Worm (Caenorhabditis elegans) whole organism, mixed stage, embryonic: ENCODE results near the gene dna-2.

Experiments used
- M03D4.4 ChIP-seq: sonication (generic microtip); optimal IDR thresholded peaks from 2 replicates; lab custom pipeline; 2017; ENCODE audit warnings: mild to moderate bottlenecking, missing genetic modification characterization, missing compliant biosample characterization
- bed-3 ChIP-seq: fragments of 200-800 bp; sonication (Bioruptor generic); optimal IDR thresholded peaks from 3 replicates; lab custom pipeline; 2018; ENCODE audit warnings: mild to moderate bottlenecking, missing genetic modification characterization, moderate library complexity, missing compliant biosample characterization
- blmp-1 ChIP-seq: fragments of 150-350 bp; optimal IDR thresholded peaks from 2 replicates; lab custom pipeline; 2014; ENCODE audit warnings: missing biosample characterization, missing genetic modification characterization
- ceh-39 ChIP-seq: fragments of 150-350 bp; optimal IDR thresholded peaks from 2 replicates; lab custom pipeline; 2014; ENCODE audit warnings: missing biosample characterization, missing genetic modification characterization
- ceh-43 ChIP-seq: fragments of 200-800 bp; sonication (Bioruptor generic); optimal IDR thresholded peaks from 2 replicates; lab custom pipeline; 2018; ENCODE audit warnings: mild to moderate bottlenecking, missing genetic modification characterization, moderate library complexity, missing compliant biosample characterization
- ceh-83 ChIP-seq: fragments of 200-800 bp; sonication (Bioruptor generic); optimal IDR thresholded peaks from 2 replicates; lab custom pipeline; 2018; ENCODE audit warnings: mild to moderate bottlenecking, missing genetic modification characterization, missing compliant biosample characterization
- ces-1 ChIP-seq: fragments of 150-350 bp; optimal IDR thresholded peaks from 2 replicates; lab custom pipeline; 2014; ENCODE audit warnings: missing biosample characterization, missing genetic modification reagents, missing genetic modification characterization
- cnd-1 ChIP-seq: fragments of 200-800 bp; sonication (Bioruptor generic); optimal IDR thresholded peaks from 2 replicates; lab custom pipeline; 2018; ENCODE audit warnings: mild to moderate bottlenecking, missing genetic modification characterization, missing compliant biosample characterization
- drap-1 ChIP-seq: fragments of 200-800 bp; sonication (Bioruptor generic); optimal IDR thresholded peaks from 3 replicates; lab custom pipeline; 2018; ENCODE audit warnings: mild to moderate bottlenecking, missing genetic modification characterization, missing compliant biosample characterization
- elt-1 ChIP-seq: sonication (generic microtip); optimal IDR thresholded peaks from 2 replicates; lab custom pipeline; 2017; ENCODE audit warnings: missing genetic modification characterization, mild to moderate bottlenecking, missing compliant biosample characterization, antibody characterized with exemption, moderate library complexity, borderline replicate concordance; ENCODE audit not compliant: insufficient read depth
- elt-3 ChIP-seq: fragments of 150-350 bp; optimal IDR thresholded peaks from 2 replicates; lab custom pipeline; 2014; ENCODE audit warnings: missing biosample characterization, missing genetic modification characterization
- hlh-1 ChIP-seq: fragments of 150-350 bp; optimal IDR thresholded peaks from 2 replicates; lab custom pipeline; 2014; ENCODE audit warnings: missing biosample characterization, missing genetic modification reagents, missing genetic modification characterization
- lin-13 ChIP-seq: fragments of 150-350 bp; optimal IDR thresholded peaks from 2 replicates; lab custom pipeline; 2014; ENCODE audit warnings: missing biosample characterization, missing genetic modification characterization
- lin-32 ChIP-seq: fragments of 200-800 bp; sonication (Bioruptor generic); optimal IDR thresholded peaks from 2 replicates; lab custom pipeline; 2018; ENCODE audit warnings: mild to moderate bottlenecking, missing genetic modification characterization, missing compliant biosample characterization
- lsy-2 ChIP-seq: fragments of 150-350 bp; optimal IDR thresholded peaks from 2 replicates; lab custom pipeline; 2014; ENCODE audit warnings: missing biosample characterization, missing genetic modification characterization
- mab-5 ChIP-seq: fragments of 150-350 bp; optimal IDR thresholded peaks from 2 replicates; lab custom pipeline; 2014; ENCODE audit warnings: missing biosample characterization, missing genetic modification characterization
- mep-1 ChIP-seq: fragments of 150-350 bp; optimal IDR thresholded peaks from 2 replicates; lab custom pipeline; 2017; ENCODE audit warnings: missing biosample characterization, missing genetic modification reagents, missing genetic modification characterization, inconsistent platforms
- mls-2 ChIP-seq: sonication (generic microtip); optimal IDR thresholded peaks from 2 replicates; lab custom pipeline; 2016; ENCODE audit warnings: mild to moderate bottlenecking, missing genetic modification characterization, moderate library complexity, missing compliant biosample characterization
- nhr-2 ChIP-seq: fragments of 150-350 bp; optimal IDR thresholded peaks from 2 replicates; lab custom pipeline; 2014; ENCODE audit warnings: missing biosample characterization, missing genetic modification characterization
- nhr-28 ChIP-seq: fragments of 150-350 bp; optimal IDR thresholded peaks from 2 replicates; lab custom pipeline; 2014; ENCODE audit warnings: missing biosample characterization, missing genetic modification characterization
- nhr-76 ChIP-seq: sonication (generic microtip); optimal IDR thresholded peaks from 2 replicates; lab custom pipeline; 2017; ENCODE audit warnings: missing biosample characterization, missing genetic modification characterization
- pha-4 ChIP-seq: fragments of 150-350 bp; optimal IDR thresholded peaks from 2 replicates; lab custom pipeline; 2018; ENCODE audit warnings: missing biosample characterization, missing genetic modification reagents, missing genetic modification characterization
- sem-2 ChIP-seq: fragments of 200-800 bp; sonication (Bioruptor generic); optimal IDR thresholded peaks from 2 replicates; lab custom pipeline; 2018; ENCODE audit warnings: mild to moderate bottlenecking, missing genetic modification characterization, missing compliant biosample characterization
- snpc-4 ChIP-seq: fragments of 150-350 bp; optimal IDR thresholded peaks from 2 replicates; lab custom pipeline; 2014; ENCODE audit warnings: missing biosample characterization, missing genetic modification characterization
- sptf-1 ChIP-seq: sonication (generic microtip); optimal IDR thresholded peaks from 2 replicates; lab custom pipeline; 2017; ENCODE audit warnings: mild to moderate bottlenecking, missing genetic modification characterization, moderate library complexity, missing compliant biosample characterization
- tbx-8 ChIP-seq: fragments of 200-800 bp; sonication (Bioruptor generic); optimal IDR thresholded peaks from 2 replicates; lab custom pipeline; 2018; ENCODE audit warnings: mild to moderate bottlenecking, missing genetic modification characterization, moderate library complexity, missing compliant biosample characterization
- unc-120 ChIP-seq: sonication (generic microtip); optimal IDR thresholded peaks from 2 replicates; lab custom pipeline; 2017; ENCODE audit warnings: missing genetic modification characterization, missing compliant biosample characterization; ENCODE audit not compliant: poor library complexity, severe bottlenecking
- unc-62 ChIP-seq: fragments of 150-350 bp; optimal IDR thresholded peaks from 2 replicates; lab custom pipeline; 2014; ENCODE audit warnings: missing biosample characterization, missing genetic modification reagents, missing genetic modification characterization
- zip-8 ChIP-seq: fragments of 150-350 bp; optimal IDR thresholded peaks from 2 replicates; lab custom pipeline; 2014; ENCODE audit warnings: missing biosample characterization, missing genetic modification characterization
- ztf-11 ChIP-seq: fragments of 150-350 bp; optimal IDR thresholded peaks from 2 replicates; lab custom pipeline; 2014; ENCODE audit warnings: missing biosample characterization, missing genetic modification characterization

The dna-2 gene

ce11 chrII:11802451-11802850 is 24.2 kb downstream of the dna-2 start, which contains the start of gene F43G6.17:
Gene F43G6.17 (plus strand): TSS chrII:11802751.
- TF ChIP-seq unc-120 (tag; lab: Kevin White, UChicago): no peak
- no peak for TF ChIP-seq M03D4.4 (tag; lab: Kevin White, UChicago)
- TF ChIP-seq unc-62: no peak
- TF ChIP-seq ztf-11 (tag; lab: Kevin White, UChicago): no peak
- no peak for TF ChIP-seq lsy-2 (tag; lab: Kevin White, UChicago)
- no peak for TF ChIP-seq nhr-2 (tag; lab: Kevin White, UChicago)
- TF ChIP-seq hlh-1 (tag; lab: Kevin White, UChicago): no peak

ce11 chrII:11806256-11806655 is 28.0 kb downstream of the dna-2 start, which contains the start of gene jmjd-1.1:
Gene jmjd-1.1 (plus strand): TSS chrII:11806556.
- TF ChIP-seq nhr-76: no peak
- TF ChIP-seq snpc-4 (tag; lab: Kevin White, UChicago): no peak
- TF ChIP-seq hlh-1 (tag; lab: Kevin White, UChicago): no peak
- TF ChIP-seq sem-2: no peak

- TF ChIP-seq tbx-8 (GFP tag; lab: Kevin White, UChicago) (no peak), zip-8 (no peak), bed-3 (GFP tag; lab: Kevin White, UChicago) (no peak), drap-1 (GFP tag; lab: Kevin White, UChicago) (no peak), sem-2 (no peak), sptf-1 (no peak), elt-1 (tag; lab: Kevin White, UChicago) (no peak), ceh-43 (GFP tag; lab: Kevin White, UChicago) (no peak), mls-2 (tag; lab: Kevin White, UChicago) (no peak)
- TF ChIP-seq, all 35 proteins: peak for 0
Observed at ce11 chrII:11808979-11809378, 30.7 kb downstream of the dna-2 start, which contains the start of gene F43G6.10. Gene F43G6.10 (plus strand): TSS chrII:11809349.

ce11 chrII:11810436-11810835 is 32.2 kb downstream of the dna-2 start, which contains the start of gene F43G6.7:
Gene F43G6.7 (plus strand): TSS chrII:11810790.
- no peak for TF ChIP-seq cnd-1 (tag; lab: Kevin White, UChicago)
- no peak for TF ChIP-seq M03D4.4 (tag; lab: Kevin White, UChicago)
- no peak for TF ChIP-seq nhr-2 (tag; lab: Kevin White, UChicago)
- no peak for TF ChIP-seq mab-5 (tag; lab: Kevin White, UChicago)
- TF ChIP-seq mep-1 (tag; lab: Kevin White, UChicago): no peak
- no peak for TF ChIP-seq mls-2 (tag; lab: Kevin White, UChicago)
- no peak for TF ChIP-seq ceh-83
- TF ChIP-seq ceh-39 (tag; lab: Kevin White, UChicago): no peak
- TF ChIP-seq nhr-28: no peak
- no peak for TF ChIP-seq ces-1
- no peak for TF ChIP-seq blmp-1 (tag; lab: Kevin White, UChicago)
- TF ChIP-seq elt-3 (tag; lab: Kevin White, UChicago): no peak
- TF ChIP-seq tbx-8 (GFP tag; lab: Kevin White, UChicago): no peak
- TF ChIP-seq lsy-2 (tag; lab: Kevin White, UChicago): no peak

ce11 chrII:11811241-11811640 is 33.0 kb downstream of the dna-2 start:
- TF ChIP-seq nhr-76: no peak
- TF ChIP-seq hlh-1 (tag; lab: Kevin White, UChicago): no peak
- TF ChIP-seq cnd-1 (tag; lab: Kevin White, UChicago): no peak
- TF ChIP-seq nhr-28: no peak
- TF ChIP-seq elt-3 (tag; lab: Kevin White, UChicago): no peak
- TF ChIP-seq ztf-11 (tag; lab: Kevin White, UChicago): no peak
- no peak for TF ChIP-seq lin-13
- no peak for TF ChIP-seq snpc-4 (tag; lab: Kevin White, UChicago)
- no peak for TF ChIP-seq sptf-1
- no peak for TF ChIP-seq lin-32 (GFP tag; lab: Kevin White, UChicago)
- TF ChIP-seq lsy-2 (tag; lab: Kevin White, UChicago): no peak
- no peak for TF ChIP-seq pha-4 (tag; lab: Kevin White, UChicago)
- TF ChIP-seq bed-3 (GFP tag; lab: Kevin White, UChicago): no peak
- no peak for TF ChIP-seq nhr-2 (tag; lab: Kevin White, UChicago)
- no peak for TF ChIP-seq zip-8
- TF ChIP-seq unc-120 (tag; lab: Kevin White, UChicago): no peak
